Fruit fly (Drosophila melanogaster) whole organism, embryonic: Measurements from ENCODE around the gene Pax.
A peak's percentile ranks its signal among the peaks of the same experiment; 100 is the strongest.

ENCODE experiments used
- BtbVII ChIP-seq: fragments of 200-800 bp; sonication (Bioruptor generic); optimal IDR thresholded peaks from 3 replicates; lab custom pipeline; 2017; ENCODE audit warnings: missing biosample characterization, mild to moderate bottlenecking, missing genetic modification characterization
- Bteb2 ChIP-seq: fragments of 200-800 bp; sonication (Bioruptor generic); optimal IDR thresholded peaks from 2 replicates; lab custom pipeline; 2016; ENCODE audit warnings: missing biosample characterization, missing genetic modification characterization
- CG10654 ChIP-seq: fragments of 200-800 bp; sonication (Bioruptor generic); optimal IDR thresholded peaks from 2 replicates; lab custom pipeline; 2016; ENCODE audit warnings: missing biosample characterization, missing genetic modification characterization
- CG13424 ChIP-seq: fragments of 200-800 bp; sonication (Bioruptor generic); optimal IDR thresholded peaks from 2 replicates; lab custom pipeline; 2019; ENCODE audit warnings: missing biosample characterization, mild to moderate bottlenecking, missing genetic modification characterization, moderate library complexity
- CG15011 ChIP-seq: fragments of 200-800 bp; sonication (Bioruptor generic); optimal IDR thresholded peaks from 3 replicates; lab custom pipeline; 2018; ENCODE audit warnings: missing biosample characterization, mild to moderate bottlenecking, missing genetic modification characterization
- CG1647 ChIP-seq: fragments of 200-800 bp; sonication (Bioruptor generic); optimal IDR thresholded peaks from 3 replicates; lab custom pipeline; 2016; ENCODE audit warnings: missing biosample characterization, missing genetic modification characterization
- CG16779 ChIP-seq: fragments of 200-800 bp; sonication (Bioruptor generic); IDR thresholded peaks from 2 replicates; pipeline ENCODE4 v1.3.6; 2022; ENCODE audit warnings: missing biosample characterization, missing genetic modification characterization
- CG18011 ChIP-seq: fragments of 200-800 bp; sonication (Bioruptor generic); optimal IDR thresholded peaks from 2 replicates; lab custom pipeline; 2017; ENCODE audit warnings: missing biosample characterization, missing genetic modification characterization, mild to moderate bottlenecking, moderate library complexity, missing genotype
- CG18619 ChIP-seq: fragments of 200-800 bp; sonication (Bioruptor generic); optimal IDR thresholded peaks from 3 replicates; lab custom pipeline; 2017; ENCODE audit warnings: missing biosample characterization, mild to moderate bottlenecking, missing genetic modification characterization
- CG2120 ChIP-seq: fragments of 200-800 bp; sonication (Bioruptor generic); optimal IDR thresholded peaks from 3 replicates; lab custom pipeline; 2016; ENCODE audit warnings: missing biosample characterization, missing genetic modification characterization
- CG2712 ChIP-seq: fragments of 200-800 bp; optimal IDR thresholded peaks from 3 replicates; lab custom pipeline; 2019; ENCODE audit warnings: missing biosample characterization, mild to moderate bottlenecking, missing genetic modification characterization, moderate library complexity
- CG30403 ChIP-seq: fragments of 200-800 bp; sonication (Bioruptor generic); optimal IDR thresholded peaks from 3 replicates; lab custom pipeline; 2016; ENCODE audit warnings: missing biosample characterization, missing genetic modification characterization
- CG3995 ChIP-seq: fragments of 200-800 bp; sonication (Bioruptor generic); optimal IDR thresholded peaks from 3 replicates; lab custom pipeline; 2016; ENCODE audit warnings: missing biosample characterization, missing genetic modification characterization
- CG5245 ChIP-seq: fragments of 200-800 bp; sonication (Bioruptor generic); optimal IDR thresholded peaks from 3 replicates; lab custom pipeline; 2016; ENCODE audit warnings: missing biosample characterization, missing genetic modification characterization
- CG5953 ChIP-seq: fragments of 200-800 bp; sonication (Bioruptor generic); IDR thresholded peaks from 2 replicates; pipeline ENCODE4 v1.3.6; 2022; ENCODE audit warnings: missing biosample characterization, missing genetic modification characterization
- CG6765 ChIP-seq: fragments of 200-800 bp; sonication (Bioruptor generic); optimal IDR thresholded peaks from 3 replicates; lab custom pipeline; 2017; ENCODE audit warnings: missing biosample characterization, mild to moderate bottlenecking, missing genetic modification characterization
- CG6854 ChIP-seq: fragments of 200-800 bp; sonication (Bioruptor generic); optimal IDR thresholded peaks from 3 replicates; lab custom pipeline; 2017; ENCODE audit warnings: missing biosample characterization, mild to moderate bottlenecking, missing genetic modification characterization
- CG7357 ChIP-seq: fragments of 200-800 bp; sonication (Bioruptor generic); IDR thresholded peaks from 3 replicates; pipeline ENCODE4 v1.3.6; 2022; ENCODE audit warnings: missing biosample characterization, missing genetic modification characterization
- CG7928 ChIP-seq: fragments of 200-800 bp; sonication (Bioruptor generic); optimal IDR thresholded peaks from 2 replicates; lab custom pipeline; 2017; ENCODE audit warnings: missing biosample characterization, mild to moderate bottlenecking, missing genetic modification characterization
- CG7963 ChIP-seq: fragments of 200-800 bp; sonication (Bioruptor generic); IDR thresholded peaks from 3 replicates; pipeline ENCODE4 v1.3.6; 2022; ENCODE audit warnings: missing biosample characterization, missing genetic modification characterization; ENCODE audit not compliant: partially characterized antibody
- CG7987 ChIP-seq: fragments of 200-800 bp; sonication (Bioruptor generic); optimal IDR thresholded peaks from 2 replicates; lab custom pipeline; 2018; ENCODE audit warnings: missing biosample characterization, mild to moderate bottlenecking, missing genetic modification characterization, moderate library complexity
- CG8359 ChIP-seq: fragments of 200-800 bp; sonication (Bioruptor generic); optimal IDR thresholded peaks from 2 replicates; lab custom pipeline; 2017; ENCODE audit warnings: missing biosample characterization, mild to moderate bottlenecking, missing genetic modification characterization, borderline replicate concordance
- CG8478 ChIP-seq: fragments of >200 bp; optimal IDR thresholded peaks from 2 replicates; lab custom pipeline; 2018
- CG9215 ChIP-seq: fragments of 200-800 bp; sonication (Bioruptor generic); IDR thresholded peaks from 2 replicates; pipeline ENCODE4 v1.3.6; 2022; ENCODE audit warnings: missing biosample characterization, missing genetic modification characterization
- CkIIα-i1 ChIP-seq: fragments of 200-800 bp; sonication (Bioruptor generic); IDR thresholded peaks from 2 replicates; pipeline ENCODE4 v1.3.6; 2022; ENCODE audit warnings: missing biosample characterization, missing genetic modification characterization
- Dp ChIP-seq: fragments of 200-800 bp; sonication (Bioruptor generic); optimal IDR thresholded peaks from 2 replicates; lab custom pipeline; 2018; ENCODE audit warnings: missing biosample characterization, mild to moderate bottlenecking, missing genetic modification characterization, moderate library complexity
- MESR4 ChIP-seq: fragments of 200-800 bp; sonication (Bioruptor generic); optimal IDR thresholded peaks from 2 replicates; lab custom pipeline; 2018; ENCODE audit warnings: missing biosample characterization, mild to moderate bottlenecking, missing genetic modification characterization, moderate library complexity
- Med ChIP-seq: fragments of 200-800 bp; sonication (Bioruptor generic); peaks from one replicate; lab custom pipeline; 2016; ENCODE audit warnings: missing biosample characterization, missing genetic modification characterization, mild to moderate bottlenecking, inconsistent platforms, moderate library complexity
- PHDP ChIP-seq: fragments of 200-800 bp; sonication (Bioruptor generic); optimal IDR thresholded peaks from 3 replicates; lab custom pipeline; 2018; ENCODE audit warnings: missing biosample characterization, mild to moderate bottlenecking, missing genetic modification characterization, moderate library complexity
- Sox100B ChIP-seq: fragments of 200-800 bp; sonication (Bioruptor generic); optimal IDR thresholded peaks from 3 replicates; lab custom pipeline; 2018; ENCODE audit warnings: missing biosample characterization, mild to moderate bottlenecking, missing genetic modification characterization
- Stat92E ChIP-seq, 3 experiments: fragments of >200 bp in 2 of 3; fragments of 200-800 bp in 1 of 3; sonication (Bioruptor generic) in 1 of 3; optimal IDR thresholded peaks; 2 replicates each; lab custom pipeline; 2017 to 2019; ENCODE audit warnings: missing biosample characterization in 3 of 3, missing genetic modification characterization in 3 of 3, mild to moderate bottlenecking in 1 of 3, moderate library complexity in 1 of 3
- Tbp ChIP-seq: fragments of >200 bp; optimal IDR thresholded peaks from 2 replicates; lab custom pipeline; 2018; ENCODE audit warnings: missing biosample characterization, missing genetic modification characterization
- Vsx1 ChIP-seq: fragments of 200-800 bp; sonication (Bioruptor generic); optimal IDR thresholded peaks from 2 replicates; lab custom pipeline; 2017; ENCODE audit warnings: missing biosample characterization, mild to moderate bottlenecking, missing genetic modification characterization, missing genetic modification reagents
- ac ChIP-seq: fragments of 200-800 bp; sonication (Bioruptor generic); optimal IDR thresholded peaks from 3 replicates; lab custom pipeline; 2017; ENCODE audit warnings: missing biosample characterization, mild to moderate bottlenecking, missing genetic modification characterization
- aop ChIP-seq: fragments of 200-800 bp; sonication (Bioruptor generic); IDR thresholded peaks from 2 replicates; pipeline ENCODE4 v1.3.6; 2022; ENCODE audit warnings: missing biosample characterization, missing genetic modification characterization
- az2 ChIP-seq: fragments of 200-800 bp; sonication (Bioruptor generic); optimal IDR thresholded peaks from 3 replicates; lab custom pipeline; 2016; ENCODE audit warnings: missing biosample characterization, missing genetic modification characterization
- chm ChIP-seq: fragments of 200-800 bp; sonication (Bioruptor generic); IDR thresholded peaks from 2 replicates; pipeline ENCODE4 v1.3.6; 2022; ENCODE audit warnings: missing biosample characterization, missing genetic modification characterization
- dan ChIP-seq: fragments of 200-800 bp; sonication (Bioruptor generic); IDR thresholded peaks from 2 replicates; pipeline ENCODE4 v1.3.6; 2022; ENCODE audit warnings: missing biosample characterization, missing genetic modification characterization
- fd102C ChIP-seq: fragments of 200-800 bp; sonication (Bioruptor generic); optimal IDR thresholded peaks from 2 replicates; lab custom pipeline; 2018; ENCODE audit warnings: missing biosample characterization, mild to moderate bottlenecking, missing genetic modification characterization, moderate library complexity
- fd96Cb ChIP-seq: fragments of 200-800 bp; sonication (Bioruptor generic); optimal IDR thresholded peaks from 2 replicates; lab custom pipeline; 2018; ENCODE audit warnings: missing biosample characterization, mild to moderate bottlenecking, missing genetic modification characterization, moderate library complexity
- gfzf ChIP-seq: fragments of 200-800 bp; sonication (Bioruptor generic); optimal IDR thresholded peaks from 2 replicates; lab custom pipeline; 2016; ENCODE audit warnings: missing biosample characterization, mild to moderate bottlenecking, missing genetic modification characterization, moderate library complexity
- klu ChIP-seq: fragments of 200-800 bp; sonication (Bioruptor generic); IDR thresholded peaks from 2 replicates; pipeline ENCODE4 v1.3.6; 2022; ENCODE audit warnings: missing biosample characterization, missing genetic modification characterization
- lab ChIP-seq: fragments of 200-800 bp; sonication (Bioruptor generic); optimal IDR thresholded peaks from 3 replicates; lab custom pipeline; 2017; ENCODE audit warnings: missing biosample characterization, missing genetic modification characterization, mild to moderate bottlenecking, moderate library complexity, missing genetic modification reagents
- mirr ChIP-seq: fragments of 200-800 bp; sonication (Bioruptor generic); optimal IDR thresholded peaks from 3 replicates; lab custom pipeline; 2018; ENCODE audit warnings: missing biosample characterization, mild to moderate bottlenecking, missing genetic modification characterization
- nom ChIP-seq: fragments of 200-800 bp; sonication (Bioruptor generic); optimal IDR thresholded peaks from 2 replicates; lab custom pipeline; 2017; ENCODE audit warnings: missing biosample characterization, missing genetic modification characterization, mild to moderate bottlenecking, moderate library complexity, missing genetic modification reagents
- org-1 ChIP-seq: fragments of 200-800 bp; sonication (Bioruptor generic); optimal IDR thresholded peaks from 2 replicates; lab custom pipeline; 2017; ENCODE audit warnings: missing biosample characterization, missing genetic modification characterization
- pfk ChIP-seq: fragments of 200-800 bp; sonication (Bioruptor generic); optimal IDR thresholded peaks from 2 replicates; lab custom pipeline; 2018; ENCODE audit warnings: missing biosample characterization, mild to moderate bottlenecking, missing genetic modification characterization, moderate library complexity
- phol ChIP-seq: fragments of 200-800 bp; sonication (Bioruptor generic); optimal IDR thresholded peaks from 3 replicates; lab custom pipeline; 2018; ENCODE audit warnings: missing biosample characterization, mild to moderate bottlenecking, missing genetic modification characterization, moderate library complexity
- pzg ChIP-seq: fragments of 200-800 bp; sonication (Bioruptor generic); optimal IDR thresholded peaks from 3 replicates; lab custom pipeline; 2018; ENCODE audit warnings: missing biosample characterization, mild to moderate bottlenecking, missing genetic modification characterization, moderate library complexity
- tll ChIP-seq, 2 experiments: fragments of 200-800 bp in 1 of 2; fragments of >200 bp in 1 of 2; sonication (Bioruptor generic) in 1 of 2; optimal IDR thresholded peaks; 2 replicates each; lab custom pipeline; 2017 to 2019; ENCODE audit warnings: missing biosample characterization in 2 of 2, missing genetic modification characterization in 2 of 2, mild to moderate bottlenecking in 1 of 2, moderate library complexity in 1 of 2

The Pax gene

DNA sequence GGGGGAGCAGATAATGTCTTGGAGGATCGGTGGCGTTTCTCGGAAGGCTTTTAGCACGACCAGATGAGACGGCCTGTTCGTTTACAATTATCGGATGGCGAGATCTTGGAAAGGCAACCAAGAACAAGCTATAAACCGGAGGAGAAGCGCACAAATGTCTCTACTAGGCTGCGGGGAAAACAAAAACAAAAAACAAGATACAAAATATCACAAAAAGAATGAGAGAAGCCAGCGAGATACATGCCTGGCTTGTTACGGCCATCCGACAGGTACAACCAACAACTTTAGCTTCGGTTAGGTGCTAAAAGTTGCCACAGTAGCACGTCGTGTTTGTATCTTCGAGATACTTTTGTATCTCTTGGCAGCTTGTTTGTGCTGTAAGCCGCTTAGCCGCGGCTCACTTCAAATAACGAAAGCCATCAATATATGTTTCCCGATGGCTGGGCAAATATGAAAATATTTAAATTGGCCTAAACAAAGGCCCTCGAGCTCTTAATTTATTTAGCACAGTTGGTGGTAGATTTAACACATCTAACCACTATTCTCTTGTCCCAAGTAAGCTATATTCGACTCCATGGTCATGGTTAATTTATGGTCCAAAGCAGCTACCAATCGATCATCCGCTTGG is 66.5 kb downstream of the Pax start:
- TF ChIP-seq CkIIα-i1 (GFP tag; lab: Robert Waterston, UW) (no peak), CG16779 (no peak), fd96Cb (tag; lab: Kevin White, UChicago) (no peak), CG6854 (GFP tag; lab: Kevin White, UChicago) (no peak), CG6765 (GFP tag; lab: Kevin White, UChicago) (no peak), CG5245 (GFP tag; lab: Kevin White, UChicago) (no peak), Bteb2 (GFP tag; lab: Kevin White, UChicago) (no peak), CG7928 (GFP tag; lab: Kevin White, UChicago) (no peak), pfk (GFP tag; lab: Kevin White, UChicago) (no peak), Vsx1 (GFP tag; lab: Kevin White, UChicago) (peak; percentile 44), PHDP (tag; lab: Kevin White, UChicago) (peak; percentile 9), CG8359 (GFP tag; lab: Kevin White, UChicago) (no peak), CG18619 (no peak), CG9215 (GFP tag; lab: Robert Waterston, UW) (no peak), Med (GFP tag; lab: Kevin White, UChicago) (peak; percentile 60), BtbVII (GFP tag; lab: Kevin White, UChicago) (no peak), aop (no peak), Dp (GFP tag; lab: Kevin White, UChicago) (no peak), CG2712 (no peak), CG2120 (GFP tag; lab: Kevin White, UChicago) (no peak), chm (no peak), dan (GFP tag; lab: Robert Waterston, UW) (no peak), mirr (no peak), CG8478 (no peak), MESR4 (GFP tag; lab: Kevin White, UChicago) (no peak), CG7963 (GFP tag; lab: Robert Waterston, UW) (no peak), CG1647 (GFP tag; lab: Kevin White, UChicago) (no peak), CG7357 (no peak), nom (GFP tag; lab: Kevin White, UChicago) (peak; percentile 68), org-1 (no peak), CG5953 (GFP tag; lab: Robert Waterston, UW) (no peak), CG13424 (tag; lab: Kevin White, UChicago) (no peak), Sox100B (GFP tag; lab: Kevin White, UChicago) (no peak), tll (GFP tag; optimal IDR thresholded peaks at IDR 0.05; lab: Kevin White, UChicago) (peak in 1 of 2 experiments; percentile 57), CG10654 (GFP tag; lab: Kevin White, UChicago) (no peak), ac (GFP tag; lab: Kevin White, UChicago) (no peak), CG15011 (GFP tag; lab: Kevin White, UChicago) (no peak), CG18011 (GFP tag; lab: Kevin White, UChicago) (no peak), CG7987 (GFP tag; lab: Kevin White, UChicago) (no peak), az2 (GFP tag; lab: Kevin White, UChicago) (no peak), gfzf (no peak), Stat92E (GFP tag; optimal IDR thresholded peaks at IDR 0.05; lab: Kevin White, UChicago) (peak in 1 of 3 experiments; percentile 19), klu (GFP tag; lab: Robert Waterston, UW) (no peak), Tbp (GFP tag; lab: Kevin White, UChicago) (no peak), lab (GFP tag; lab: Kevin White, UChicago) (peak; percentile 6), phol (tag; lab: Kevin White, UChicago) (no peak), pzg (GFP tag; lab: Kevin White, UChicago) (no peak), CG3995 (no peak), fd102C (GFP tag; lab: Kevin White, UChicago) (peak; percentile 5), CG30403 (GFP tag; lab: Kevin White, UChicago) (no peak)
